Fruit fly (Drosophila melanogaster) whole organism, embryonic: ENCODE measurements around the gene CG14362.

Experiments
- ATbp ChIP-seq: fragments of 200-800 bp; sonication (Bioruptor generic); optimal IDR thresholded peaks from 2 replicates; lab custom pipeline; 2017; ENCODE audit warnings: missing biosample characterization, mild to moderate bottlenecking, missing genetic modification characterization, missing genetic modification reagents
- CG11504 ChIP-seq: fragments of 200-800 bp; sonication (Bioruptor generic); optimal IDR thresholded peaks from 3 replicates; lab custom pipeline; 2019; ENCODE audit warnings: missing biosample characterization, mild to moderate bottlenecking, missing genetic modification characterization, moderate library complexity
- CG11695 ChIP-seq: fragments of 200-800 bp; sonication (Bioruptor generic); IDR thresholded peaks from 3 replicates; pipeline ENCODE4 v1.3.6; 2022; ENCODE audit warnings: missing biosample characterization, missing genetic modification characterization
- CG11723 ChIP-seq: fragments of 200-800 bp; sonication (Bioruptor generic); optimal IDR thresholded peaks from 2 replicates; lab custom pipeline; 2017; ENCODE audit warnings: missing biosample characterization, mild to moderate bottlenecking, missing genetic modification characterization
- CG12236 ChIP-seq: fragments of 200-800 bp; sonication (Bioruptor generic); optimal IDR thresholded peaks from 2 replicates; lab custom pipeline; 2016; ENCODE audit warnings: missing biosample characterization, missing genetic modification characterization
- CG12744 ChIP-seq: fragments of 200-800 bp; sonication (Bioruptor generic); optimal IDR thresholded peaks from 2 replicates; lab custom pipeline; 2016; ENCODE audit warnings: missing biosample characterization, missing genetic modification characterization
- CG13287 ChIP-seq: fragments of 200-800 bp; sonication (Bioruptor generic); IDR thresholded peaks from 2 replicates; pipeline ENCODE4 v1.3.6; 2022; ENCODE audit warnings: missing biosample characterization, missing genetic modification characterization; ENCODE audit not compliant: partially characterized antibody
- CG13624 ChIP-seq: fragments of 200-800 bp; sonication (Bioruptor generic); optimal IDR thresholded peaks from 2 replicates; lab custom pipeline; 2016; ENCODE audit warnings: missing biosample characterization, missing genetic modification characterization
- CG17361 ChIP-seq: fragments of 200-800 bp; sonication (Bioruptor generic); IDR thresholded peaks from 3 replicates; pipeline ENCODE4 v1.3.6; 2022; ENCODE audit warnings: missing biosample characterization, missing genetic modification characterization
- CG18262 ChIP-seq: fragments of 200-800 bp; optimal IDR thresholded peaks from 3 replicates; lab custom pipeline; 2019; ENCODE audit warnings: missing biosample characterization, mild to moderate bottlenecking, missing genetic modification characterization, moderate library complexity
- CG2678 ChIP-seq: fragments of 200-800 bp; sonication (Bioruptor generic); optimal IDR thresholded peaks from 3 replicates; lab custom pipeline; 2019; ENCODE audit warnings: missing biosample characterization, mild to moderate bottlenecking, missing genetic modification characterization, moderate library complexity
- CG30403 ChIP-seq: fragments of 200-800 bp; sonication (Bioruptor generic); optimal IDR thresholded peaks from 3 replicates; lab custom pipeline; 2016; ENCODE audit warnings: missing biosample characterization, missing genetic modification characterization
- CG3163 ChIP-seq: fragments of 200-800 bp; sonication (Bioruptor generic); optimal IDR thresholded peaks from 3 replicates; lab custom pipeline; 2016; ENCODE audit warnings: missing biosample characterization, missing genetic modification characterization
- CG7556 ChIP-seq: fragments of 200-800 bp; sonication (Bioruptor generic); optimal IDR thresholded peaks from 2 replicates; lab custom pipeline; 2017; ENCODE audit warnings: missing biosample characterization, mild to moderate bottlenecking, missing genetic modification characterization
- D19A ChIP-seq: fragments of 200-800 bp; optimal IDR thresholded peaks from 3 replicates; lab custom pipeline; 2019; ENCODE audit warnings: missing biosample characterization, mild to moderate bottlenecking, missing genetic modification characterization, moderate library complexity
- Dll ChIP-seq: fragments of 200-800 bp; sonication (Bioruptor generic); IDR thresholded peaks from 4 replicates; pipeline ENCODE4 v1.3.6; 2022; ENCODE audit warnings: missing biosample characterization, missing genetic modification characterization; ENCODE audit not compliant: partially characterized antibody
- Ets97D ChIP-seq: fragments of 200-800 bp; sonication (Bioruptor generic); optimal IDR thresholded peaks from 3 replicates; lab custom pipeline; 2016; ENCODE audit warnings: missing biosample characterization, missing genetic modification characterization
- Hr51 ChIP-seq, 2 experiments: fragments of 200-800 bp; sonication (Bioruptor generic); optimal IDR thresholded peaks; 2 replicates in 1 of 2; 3 replicates in 1 of 2; lab custom pipeline; 2016 to 2018; ENCODE audit warnings: missing biosample characterization in 2 of 2, missing genetic modification characterization in 2 of 2, mild to moderate bottlenecking in 1 of 2, moderate library complexity in 1 of 2
- Med ChIP-seq: fragments of 200-800 bp; sonication (Bioruptor generic); peaks from one replicate; lab custom pipeline; 2016; ENCODE audit warnings: missing biosample characterization, missing genetic modification characterization, mild to moderate bottlenecking, inconsistent platforms, moderate library complexity
- Mrtf ChIP-seq: fragments of 200-800 bp; sonication (Bioruptor generic); IDR thresholded peaks from 3 replicates; pipeline ENCODE4 v1.3.6; 2022; ENCODE audit warnings: missing biosample characterization, missing genetic modification characterization
- Nf-YC ChIP-seq: fragments of 200-800 bp; optimal IDR thresholded peaks from 3 replicates; lab custom pipeline; 2019; ENCODE audit warnings: missing biosample characterization, mild to moderate bottlenecking, missing genetic modification characterization, moderate library complexity
- Sox100B ChIP-seq: fragments of 200-800 bp; sonication (Bioruptor generic); optimal IDR thresholded peaks from 3 replicates; lab custom pipeline; 2018; ENCODE audit warnings: missing biosample characterization, mild to moderate bottlenecking, missing genetic modification characterization
- Xrp1 ChIP-seq: fragments of 200-800 bp; sonication (Bioruptor generic); IDR thresholded peaks from 2 replicates; pipeline ENCODE4 v1.3.6; 2022; ENCODE audit warnings: missing biosample characterization, missing genetic modification characterization
- bsh ChIP-seq, 2 experiments: fragments of 200-800 bp; sonication (Bioruptor generic); optimal IDR thresholded peaks; 2 replicates each; lab custom pipeline; 2017 to 2018; ENCODE audit warnings: mild to moderate bottlenecking in 2 of 2, missing biosample characterization in 2 of 2, missing genetic modification characterization in 2 of 2, moderate library complexity in 1 of 2
- danr ChIP-seq: fragments of 200-800 bp; sonication (Bioruptor generic); IDR thresholded peaks from 2 replicates; pipeline ENCODE4 v1.3.6; 2022; ENCODE audit warnings: missing biosample characterization, missing genetic modification characterization
- dati ChIP-seq: fragments of 200-800 bp; sonication (Bioruptor generic); IDR thresholded peaks from 2 replicates; pipeline ENCODE4 v1.3.6; 2022; ENCODE audit warnings: missing biosample characterization, missing genetic modification characterization
- dmrt99B ChIP-seq: fragments of 200-800 bp; sonication (Bioruptor generic); optimal IDR thresholded peaks from 2 replicates; lab custom pipeline; 2018; ENCODE audit warnings: missing biosample characterization, mild to moderate bottlenecking, missing genetic modification characterization, moderate library complexity
- ems ChIP-seq: fragments of 200-800 bp; sonication (Bioruptor generic); optimal IDR thresholded peaks from 3 replicates; lab custom pipeline; 2016; ENCODE audit warnings: missing biosample characterization, missing genetic modification characterization
- eve ChIP-seq, 2 experiments: fragments of >200 bp; optimal IDR thresholded peaks; 2 replicates each; lab custom pipeline; 2017; ENCODE audit warnings: missing biosample characterization in 2 of 2, missing genetic modification characterization in 2 of 2
- gem ChIP-seq: fragments of 200-800 bp; sonication (Bioruptor generic); optimal IDR thresholded peaks from 2 replicates; lab custom pipeline; 2019; ENCODE audit warnings: missing biosample characterization, mild to moderate bottlenecking, missing genetic modification characterization, moderate library complexity
- insv ChIP-seq, 2 experiments: fragments of 200-800 bp; sonication (Bioruptor generic); optimal IDR thresholded peaks; 3 replicates each; lab custom pipeline; 2016 to 2018; ENCODE audit warnings: missing biosample characterization in 2 of 2, missing genetic modification characterization in 2 of 2
- jigr1 ChIP-seq: fragments of 200-800 bp; sonication (Bioruptor generic); IDR thresholded peaks from 3 replicates; pipeline ENCODE4 v1.3.6; 2022; ENCODE audit warnings: missing biosample characterization, missing genetic modification characterization
- lola ChIP-seq, 3 experiments: fragments of >200 bp in 2 of 3; fragments of 200-800 bp in 1 of 3; sonication (Bioruptor generic) in 1 of 3; optimal IDR thresholded peaks; 2 replicates each; lab custom pipeline; 2017 to 2019; ENCODE audit warnings: missing biosample characterization in 3 of 3, missing genetic modification characterization in 3 of 3, mild to moderate bottlenecking in 1 of 3, moderate library complexity in 1 of 3
- nmo ChIP-seq: fragments of 200-800 bp; sonication (Bioruptor generic); optimal IDR thresholded peaks from 2 replicates; lab custom pipeline; 2018; ENCODE audit warnings: missing biosample characterization, mild to moderate bottlenecking, missing genetic modification characterization, moderate library complexity
- peb ChIP-seq: fragments of 200-800 bp; sonication (Bioruptor generic); IDR thresholded peaks from 2 replicates; pipeline ENCODE4 v1.3.6; 2022; ENCODE audit warnings: missing biosample characterization, missing genetic modification characterization
- phol ChIP-seq: fragments of 200-800 bp; sonication (Bioruptor generic); optimal IDR thresholded peaks from 3 replicates; lab custom pipeline; 2018; ENCODE audit warnings: missing biosample characterization, mild to moderate bottlenecking, missing genetic modification characterization, moderate library complexity
- prd ChIP-seq, 3 experiments: fragments of >200 bp in 2 of 3; fragments of 200-800 bp in 1 of 3; sonication (Bioruptor generic) in 1 of 3; optimal IDR thresholded peaks in 2 of 3; IDR thresholded peaks in 1 of 3; 2 replicates in 2 of 3; 3 replicates in 1 of 3; pipeline versions ENCODE4 v1.3.6 to Lab custom; 2017 to 2022; ENCODE audit warnings: missing biosample characterization in 1 of 3, missing genetic modification characterization in 1 of 3
- psq ChIP-seq: fragments of 200-800 bp; sonication (Bioruptor generic); optimal IDR thresholded peaks from 2 replicates; lab custom pipeline; 2017; ENCODE audit warnings: missing biosample characterization, missing genetic modification characterization
- row ChIP-seq: fragments of 200-800 bp; sonication (Bioruptor generic); IDR thresholded peaks from 3 replicates; pipeline ENCODE4 v1.3.6; 2022; ENCODE audit warnings: missing biosample characterization, missing genetic modification characterization
- sens ChIP-seq: fragments of 200-800 bp; sonication (Bioruptor generic); peaks from one replicate; lab custom pipeline; 2016; ENCODE audit warnings: missing biosample characterization, missing genetic modification characterization
- sr ChIP-seq: fragments of 200-800 bp; sonication (Bioruptor generic); IDR thresholded peaks from 3 replicates; pipeline ENCODE4 v1.3.6; 2022; ENCODE audit warnings: missing biosample characterization, missing genetic modification characterization
- tup ChIP-seq: fragments of 200-800 bp; sonication (Bioruptor generic); optimal IDR thresholded peaks from 2 replicates; lab custom pipeline; 2016; ENCODE audit warnings: missing biosample characterization, mild to moderate bottlenecking, missing genetic modification characterization, moderate library complexity

The CG14362 gene

DNA sequence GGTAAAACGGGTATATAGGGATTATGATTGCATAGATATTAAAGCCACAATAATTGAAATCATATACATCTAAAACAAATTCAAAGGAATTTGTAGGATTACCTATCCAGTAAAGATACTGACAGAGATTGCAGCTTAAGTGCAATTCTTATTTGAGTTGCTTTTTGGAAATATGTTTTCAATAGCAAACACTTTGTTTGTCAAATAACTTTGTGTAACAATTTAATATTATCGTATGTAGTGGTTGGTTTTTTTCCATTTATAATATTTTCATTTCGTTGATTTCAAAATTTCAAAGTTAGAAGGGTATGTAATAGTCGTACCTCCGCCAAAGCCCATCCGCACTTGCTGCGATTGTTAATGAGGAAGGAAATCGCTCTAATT lies 48.6 kb downstream of the CG14362 start:
- TF ChIP-seq ATbp (no peak), danr (GFP tag; lab: Robert Waterston, UW) (no peak), row (GFP tag; lab: Robert Waterston, UW) (0 out of 3 replicates have a peak, but pooled peaks have one; percentile 17), phol (tag; lab: Kevin White, UChicago) (peak; percentile 7), bsh (GFP tag; optimal IDR thresholded peaks at IDR 0.05; lab: Kevin White, UChicago) (peak in 1 of 2 experiments; percentile 1), CG18262 (tag; lab: Kevin White, UChicago) (peak; percentile 12), Hr51 (GFP tag; optimal IDR thresholded peaks at IDR 0.05; lab: Kevin White, UChicago) (peak in 1 of 2 experiments; percentile 18), sr (GFP tag; lab: Robert Waterston, UW) (no peak), sens (GFP tag; lab: Kevin White, UChicago) (peak; percentile 66), CG2678 (tag; lab: Kevin White, UChicago) (peak; percentile 18), CG3163 (GFP tag; lab: Kevin White, UChicago) (no peak), Sox100B (GFP tag; lab: Kevin White, UChicago) (peak; percentile 16), CG11723 (GFP tag; lab: Kevin White, UChicago) (no peak), CG12744 (GFP tag; lab: Kevin White, UChicago) (no peak), Nf-YC (tag; lab: Kevin White, UChicago) (no peak), CG30403 (peak; percentile 5), D19A (tag; lab: Kevin White, UChicago) (peak; percentile 13), psq (GFP tag; lab: Kevin White, UChicago) (no peak), CG13624 (GFP tag; lab: Kevin White, UChicago) (no peak), Med (GFP tag; lab: Kevin White, UChicago) (no peak), insv (GFP tag; optimal IDR thresholded peaks at IDR 0.05; lab: Kevin White, UChicago) (no peak), nmo (GFP tag; lab: Kevin White, UChicago) (peak; percentile 21), CG11695 (no peak), dati (GFP tag; lab: Robert Waterston, UW) (no peak), tup (GFP tag; lab: Kevin White, UChicago) (no peak), CG13287 (GFP tag; lab: Robert Waterston, UW) (no peak), CG7556 (GFP tag; lab: Kevin White, UChicago) (peak; percentile 19), CG17361 (0 out of 3 replicates have a peak, but pooled peaks have one; percentile 23), Xrp1 (GFP tag; lab: Robert Waterston, UW) (peak; percentile 11; the same call in 1 of the 2 replicates), prd (optimal IDR thresholded peaks at IDR 0.05; lab: Kevin White, UChicago) (no peak), prd (GFP tag; IDR thresholded peaks at IDR 0.05; lab: Robert Waterston, UW) (0 out of 3 replicates have a peak, but pooled peaks have one; percentile 19), lola (GFP tag; optimal IDR thresholded peaks at IDR 0.05; lab: Kevin White, UChicago) (peak in 1 of 3 experiments; percentile 0), Mrtf (GFP tag; lab: Robert Waterston, UW) (no peak), peb (GFP tag; lab: Robert Waterston, UW) (no peak), gem (tag; lab: Kevin White, UChicago) (peak; percentile 34), eve (GFP tag; optimal IDR thresholded peaks at IDR 0.05; lab: Kevin White, UChicago) (peak in 1 of 2 experiments; percentile 46), CG12236 (no peak), ems (GFP tag; lab: Kevin White, UChicago) (no peak), Dll (GFP tag; lab: Robert Waterston, UW) (no peak), dmrt99B (tag; lab: Kevin White, UChicago) (peak; percentile 29), Ets97D (GFP tag; lab: Kevin White, UChicago) (no peak), jigr1 (GFP tag; lab: Robert Waterston, UW) (no peak), CG11504 (tag; lab: Kevin White, UChicago) (peak; percentile 28)
